Fruit fly (Drosophila melanogaster): ENCODE measurements around the gene Cox10.

Gene Cox10

DNA sequence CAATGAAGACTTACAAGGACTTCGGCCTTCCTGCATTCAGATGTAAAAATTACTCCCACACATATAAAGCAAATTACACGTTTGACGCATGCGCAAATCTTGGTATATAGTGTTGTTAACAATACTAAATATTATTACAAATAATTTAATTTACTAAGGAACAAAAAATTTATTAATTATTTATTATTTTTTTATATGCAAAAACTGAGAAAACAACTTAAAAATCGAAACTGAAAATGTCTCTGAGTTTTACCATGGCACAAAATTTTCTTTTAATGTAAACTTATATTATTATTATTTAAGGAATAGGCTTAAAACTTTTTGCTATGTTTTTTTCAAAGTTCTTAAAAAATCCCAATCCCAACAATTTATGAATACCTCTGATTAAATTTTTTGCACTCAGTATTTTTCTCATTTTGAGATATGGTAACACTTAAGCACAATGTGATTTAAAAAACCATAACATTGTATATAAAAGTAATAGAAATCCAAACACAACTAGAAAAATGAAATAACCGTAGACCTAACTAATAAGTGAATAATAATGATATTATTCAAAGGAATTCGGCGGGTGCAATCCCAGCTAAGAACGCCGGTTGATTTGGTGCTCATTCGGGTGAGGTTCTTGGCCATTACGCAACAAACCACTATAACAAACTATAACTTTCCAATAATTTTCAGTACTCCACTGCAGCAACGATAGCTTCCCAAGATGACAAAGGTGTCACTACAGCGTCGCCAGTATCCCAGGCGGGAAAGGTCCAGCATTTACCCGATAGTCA is at the start of gene Cox10, which contains the start of gene Schip1:
Cox10 (plus strand) TSS at position 406 of the 782 bp plus-strand sequence.
Schip1 (minus strand) TSS at position 51 of the 782 bp plus-strand sequence.
- peak; percentile 0 for TF ChIP-seq kay (GFP tag; ENCODE audit: borderline replicate concordance)
- no peak for TF ChIP-seq Hr96 (GFP tag; optimal IDR thresholded peaks at IDR 0.05)
- no peak for TF ChIP-seq Clk (GFP tag; optimal IDR thresholded peaks at IDR 0.05)
- no peak for TF ChIP-seq cic (GFP tag; optimal IDR thresholded peaks at IDR 0.05)
- no peak for TF ChIP-seq CG1620 (GFP tag; optimal IDR thresholded peaks at IDR 0.05)
- TF ChIP-seq cnc (optimal IDR thresholded peaks at IDR 0.05): no peak
- no peak for TF ChIP-seq CG7045 (GFP tag; optimal IDR thresholded peaks at IDR 0.05)
- peak; percentile 40 for TF ChIP-seq CG33017 (tag; optimal IDR thresholded peaks at IDR 0.05)
- TF ChIP-seq Mnt (GFP tag; optimal IDR thresholded peaks at IDR 0.05): peak; percentile 10
- TF ChIP-seq pad (GFP tag; optimal IDR thresholded peaks at IDR 0.05): no peak
- no peak for TF ChIP-seq CG12768 (GFP tag; optimal IDR thresholded peaks at IDR 0.05)
- TF ChIP-seq CG5204 (GFP tag; optimal IDR thresholded peaks at IDR 0.05): no peak
- TF ChIP-seq CG7101 (tag; optimal IDR thresholded peaks at IDR 0.05): peak; percentile 44
- peak; percentile 26 for TF ChIP-seq CG14711 (tag; optimal IDR thresholded peaks at IDR 0.05)
- TF ChIP-seq tj (GFP tag; optimal IDR thresholded peaks at IDR 0.05): no peak
- TF ChIP-seq toe (GFP tag; optimal IDR thresholded peaks at IDR 0.05): no peak
- no peak for TF ChIP-seq bab1 (GFP tag; optimal IDR thresholded peaks at IDR 0.05)
- no peak for TF ChIP-seq Crg-1 (GFP tag; optimal IDR thresholded peaks at IDR 0.05)
- no peak for TF ChIP-seq ovo (GFP tag; optimal IDR thresholded peaks at IDR 0.05)
- no peak for TF ChIP-seq CG11617 (GFP tag; optimal IDR thresholded peaks at IDR 0.05)

DNA sequence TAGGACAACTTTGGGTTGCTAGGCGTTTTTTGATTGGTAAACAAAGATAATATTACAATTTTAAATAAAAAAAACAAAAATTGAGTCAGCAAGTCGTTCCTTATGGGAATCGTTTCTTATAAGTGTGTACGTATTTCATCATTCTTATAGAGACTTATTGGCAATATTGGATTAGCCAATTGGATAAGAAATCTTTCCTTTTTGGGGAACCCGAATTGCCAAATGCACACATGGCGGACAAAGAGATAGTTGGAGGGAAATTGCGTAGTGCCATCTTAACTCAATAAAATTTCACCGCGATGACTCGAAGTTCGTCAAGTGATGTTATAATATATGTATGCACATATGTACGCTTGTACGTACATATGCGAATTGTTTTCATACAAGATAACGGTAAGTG is 40.0 kb upstream of the Cox10 start:
- no peak for TF ChIP-seq ovo (GFP tag; optimal IDR thresholded peaks at IDR 0.05)
- no peak for TF ChIP-seq pad (GFP tag; optimal IDR thresholded peaks at IDR 0.05)
- no peak for TF ChIP-seq CG11617 (GFP tag; optimal IDR thresholded peaks at IDR 0.05)
- no peak for TF ChIP-seq CG1620 (GFP tag; optimal IDR thresholded peaks at IDR 0.05)
- no peak for TF ChIP-seq Hr96 (GFP tag; optimal IDR thresholded peaks at IDR 0.05)
- TF ChIP-seq kay (GFP tag; ENCODE audit: borderline replicate concordance): peak; percentile 61
- no peak for TF ChIP-seq CG7045 (GFP tag; optimal IDR thresholded peaks at IDR 0.05)
- TF ChIP-seq CG33017 (tag; optimal IDR thresholded peaks at IDR 0.05): no peak

DNA sequence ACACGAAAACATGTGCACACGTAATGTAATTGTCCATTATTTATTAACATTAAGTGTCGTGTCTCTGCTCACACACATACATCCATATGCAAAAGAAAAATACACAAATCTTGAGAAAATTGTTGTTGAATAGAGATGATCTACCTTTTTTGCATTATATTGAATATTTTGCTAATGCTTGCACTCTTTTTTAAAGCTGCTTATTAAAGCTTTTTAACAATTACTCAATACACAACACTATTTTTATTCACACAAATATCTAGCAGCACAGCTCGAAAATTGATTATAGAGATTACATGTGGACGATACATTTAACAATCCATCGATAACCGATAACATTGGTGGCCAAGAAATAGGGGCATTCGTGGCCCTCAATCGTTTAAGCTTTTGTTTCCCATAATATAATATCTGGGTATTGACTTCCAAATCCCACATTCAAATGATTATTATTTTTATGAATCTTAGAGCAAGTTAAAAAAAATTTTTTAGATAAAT is 39.2 kb upstream of the Cox10 start, which contains the start of gene Ufd4:
Ufd4 (minus strand) TSS at position 300 of the 495 bp plus-strand sequence.
- TF ChIP-seq Crg-1 (GFP tag; optimal IDR thresholded peaks at IDR 0.05) (no peak), Mnt (GFP tag; optimal IDR thresholded peaks at IDR 0.05) (peak; percentile 56), cnc (optimal IDR thresholded peaks at IDR 0.05) (no peak), CG1620 (GFP tag; optimal IDR thresholded peaks at IDR 0.05) (peak; percentile 14), CG14711 (tag; optimal IDR thresholded peaks at IDR 0.05) (peak; percentile 58), Clk (GFP tag; optimal IDR thresholded peaks at IDR 0.05) (no peak), CG33017 (tag; optimal IDR thresholded peaks at IDR 0.05) (peak; percentile 62), pad (GFP tag; optimal IDR thresholded peaks at IDR 0.05) (no peak), CG5204 (GFP tag; optimal IDR thresholded peaks at IDR 0.05) (no peak), CG11617 (GFP tag; optimal IDR thresholded peaks at IDR 0.05) (peak; percentile 53), CG7045 (GFP tag; optimal IDR thresholded peaks at IDR 0.05) (peak; percentile 61), CG12768 (GFP tag; optimal IDR thresholded peaks at IDR 0.05) (peak; percentile 30), ovo (GFP tag; optimal IDR thresholded peaks at IDR 0.05) (no peak), tj (GFP tag; optimal IDR thresholded peaks at IDR 0.05) (peak; percentile 1), bab1 (GFP tag; optimal IDR thresholded peaks at IDR 0.05) (peak; percentile 68), toe (GFP tag; optimal IDR thresholded peaks at IDR 0.05) (no peak), CG7101 (tag; optimal IDR thresholded peaks at IDR 0.05) (peak; percentile 55), cic (GFP tag; optimal IDR thresholded peaks at IDR 0.05) (peak; percentile 14), kay (GFP tag; ENCODE audit: borderline replicate concordance) (no peak)

dm6 chr2L:10294798-10295669 is 36.2 kb upstream of the Cox10 start, which contains the start of gene Hand:
Gene Hand, minus strand, starts transcription at chr2L:10295385.
- TF ChIP-seq cnc (optimal IDR thresholded peaks at IDR 0.05) (no peak), kay (GFP tag; ENCODE audit: borderline replicate concordance) (peak; percentile 93)

DNA sequence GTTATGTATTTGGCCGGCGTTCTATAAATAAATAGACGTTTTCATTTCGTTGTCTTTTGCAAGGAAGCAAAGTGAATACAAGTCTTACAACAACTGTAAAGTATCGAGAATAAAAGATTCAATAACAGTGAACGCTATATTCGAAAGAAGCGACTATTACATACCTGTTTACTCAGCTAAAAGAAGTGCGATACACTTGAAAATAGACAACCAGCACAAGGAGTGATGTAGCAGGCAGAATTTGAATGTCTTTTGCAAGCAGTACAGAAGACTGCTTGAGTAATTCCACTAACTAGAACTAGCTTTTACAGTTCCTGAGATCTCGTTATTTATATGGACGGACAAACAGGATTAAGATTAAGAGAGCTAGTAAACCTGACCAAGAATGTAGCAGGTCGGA is 33.0 kb upstream of the Cox10 start:
- TF ChIP-seq CG1620 (GFP tag; optimal IDR thresholded peaks at IDR 0.05) (no peak), Mnt (GFP tag; optimal IDR thresholded peaks at IDR 0.05) (no peak), tj (GFP tag; optimal IDR thresholded peaks at IDR 0.05) (peak; percentile 4), Clk (GFP tag; optimal IDR thresholded peaks at IDR 0.05) (no peak), pad (GFP tag; optimal IDR thresholded peaks at IDR 0.05) (no peak), toe (GFP tag; optimal IDR thresholded peaks at IDR 0.05) (no peak), Hr96 (GFP tag; optimal IDR thresholded peaks at IDR 0.05) (no peak), CG5204 (GFP tag; optimal IDR thresholded peaks at IDR 0.05) (no peak), kay (GFP tag; ENCODE audit: borderline replicate concordance) (peak; percentile 75), Crg-1 (GFP tag; optimal IDR thresholded peaks at IDR 0.05) (no peak), CG7045 (GFP tag; optimal IDR thresholded peaks at IDR 0.05) (no peak), ovo (GFP tag; optimal IDR thresholded peaks at IDR 0.05) (no peak), CG11617 (GFP tag; optimal IDR thresholded peaks at IDR 0.05) (no peak), CG12768 (GFP tag; optimal IDR thresholded peaks at IDR 0.05) (no peak), CG7101 (tag; optimal IDR thresholded peaks at IDR 0.05) (no peak), cic (GFP tag; optimal IDR thresholded peaks at IDR 0.05) (no peak)

All from whole organism, adult.